Fruit fly (Drosophila melanogaster) whole organism, adult: ENCODE data around the gene CG33764.

ENCODE experiments used
- CG11617 ChIP-seq: fragments of 200-800 bp; sonication (Bioruptor generic); optimal IDR thresholded peaks from 2 replicates; lab custom pipeline; 2017; ENCODE audit warnings: mild to moderate bottlenecking, missing biosample characterization, missing genetic modification reagents, missing genetic modification characterization
- CG12768 ChIP-seq: fragments of 200-800 bp; sonication (Bioruptor generic); optimal IDR thresholded peaks from 2 replicates; lab custom pipeline; 2017; ENCODE audit warnings: missing biosample characterization, missing genetic modification characterization, mild to moderate bottlenecking, moderate library complexity, missing genetic modification reagents
- CG1620 ChIP-seq: fragments of 200-800 bp; sonication (Bioruptor generic); optimal IDR thresholded peaks from 2 replicates; lab custom pipeline; 2016; ENCODE audit warnings: missing biosample characterization, missing genetic modification characterization
- CG33017 ChIP-seq: fragments of 200-800 bp; sonication (Bioruptor generic); optimal IDR thresholded peaks from 2 replicates; lab custom pipeline; 2018; ENCODE audit warnings: missing biosample characterization, mild to moderate bottlenecking, missing genetic modification characterization, moderate library complexity
- CG5204 ChIP-seq: fragments of 200-800 bp; sonication (Bioruptor generic); optimal IDR thresholded peaks from 2 replicates; lab custom pipeline; 2016; ENCODE audit warnings: missing biosample characterization, missing genetic modification characterization
- CG7045 ChIP-seq: fragments of 200-800 bp; sonication (Bioruptor generic); optimal IDR thresholded peaks from 2 replicates; lab custom pipeline; 2017; ENCODE audit warnings: missing biosample characterization, mild to moderate bottlenecking, missing genetic modification characterization
- CG7101 ChIP-seq: fragments of 200-800 bp; sonication (Bioruptor generic); optimal IDR thresholded peaks from 2 replicates; lab custom pipeline; 2018; ENCODE audit warnings: missing biosample characterization, mild to moderate bottlenecking, missing genetic modification characterization, moderate library complexity
- Crg-1 ChIP-seq: fragments of 200-800 bp; sonication (Bioruptor generic); optimal IDR thresholded peaks from 2 replicates; lab custom pipeline; 2016; ENCODE audit warnings: missing biosample characterization, missing genetic modification characterization
- cic ChIP-seq: fragments of 200-800 bp; sonication (Bioruptor generic); optimal IDR thresholded peaks from 2 replicates; lab custom pipeline; 2017; ENCODE audit warnings: missing biosample characterization, mild to moderate bottlenecking, missing genetic modification characterization, moderate library complexity
- kay ChIP-seq: fragments of 200-800 bp; sonication (Bioruptor generic); peaks from one replicate; lab custom pipeline; 2016; ENCODE audit warnings: missing biosample characterization, missing genetic modification characterization, borderline replicate concordance
- ovo ChIP-seq: fragments of 200-800 bp; sonication (Bioruptor generic); optimal IDR thresholded peaks from 2 replicates; lab custom pipeline; 2016; ENCODE audit warnings: missing biosample characterization, missing genetic modification characterization
- pad ChIP-seq: fragments of 200-800 bp; sonication (Bioruptor generic); optimal IDR thresholded peaks from 3 replicates; lab custom pipeline; 2017; ENCODE audit warnings: missing biosample characterization, missing genetic modification characterization, mild to moderate bottlenecking, moderate library complexity, missing genetic modification reagents
- toe ChIP-seq: fragments of 200-800 bp; sonication (Bioruptor generic); optimal IDR thresholded peaks from 2 replicates; lab custom pipeline; 2016; ENCODE audit warnings: missing biosample characterization, missing genetic modification characterization

DNA sequence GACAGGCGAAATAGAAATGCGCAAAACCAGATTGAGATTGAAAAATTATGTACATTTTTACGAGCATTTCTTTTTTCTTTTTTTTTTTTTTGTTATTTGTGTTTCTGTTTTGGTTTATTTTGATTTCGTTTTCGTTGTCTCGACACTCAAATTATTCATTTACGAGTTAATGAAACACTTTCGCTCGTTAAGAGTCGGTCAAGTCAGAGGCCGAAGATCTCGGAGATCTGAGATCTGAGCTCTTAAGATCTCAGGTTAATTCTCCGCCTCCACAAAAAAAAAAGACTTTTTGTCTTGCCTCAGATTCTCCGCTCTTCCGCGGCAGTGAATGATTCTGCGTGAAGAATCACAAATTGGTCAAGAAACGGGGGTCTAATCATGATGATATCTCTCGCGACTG lies 1.5 kb downstream of the CG33764 start:
- TF ChIP-seq CG33017 (no peak), kay (GFP tag; lab: Kevin White, UChicago) (no peak), cic (GFP tag; lab: Kevin White, UChicago) (no peak), ovo (GFP tag; lab: Kevin White, UChicago) (no peak), Crg-1 (GFP tag; lab: Kevin White, UChicago) (no peak), CG7101 (tag; lab: Kevin White, UChicago) (no peak), toe (GFP tag; lab: Kevin White, UChicago) (no peak), CG1620 (no peak), CG7045 (GFP tag; lab: Kevin White, UChicago) (no peak), CG11617 (GFP tag; lab: Kevin White, UChicago) (no peak), CG5204 (GFP tag; lab: Kevin White, UChicago) (no peak), pad (no peak), CG12768 (GFP tag; lab: Kevin White, UChicago) (no peak)
